Worm (Caenorhabditis elegans) whole organism, young adult: ENCODE data around the gene E02C12.9.

Experiments
- dpl-1 ChIP-seq: fragments of 150-350 bp; optimal IDR thresholded peaks from 2 replicates; lab custom pipeline; 2014; ENCODE audit warnings: missing biosample characterization, missing genetic modification reagents, missing genetic modification characterization
- snpc-4 ChIP-seq, 5 experiments: fragments of 150-350 bp in 1 of 5; sonication (generic microtip) in 4 of 5; optimal IDR thresholded peaks; 2 replicates each; lab custom pipeline; 2014 to 2018; ENCODE audit warnings: missing genetic modification characterization in 5 of 5, missing biosample characterization in 3 of 5, antibody characterized with exemption in 2 of 5, mild to moderate bottlenecking in 2 of 5, missing compliant biosample characterization in 2 of 5, missing genotype in 2 of 5, moderate library complexity in 2 of 5, missing genetic modification reagents in 1 of 5
- ztf-28 ChIP-seq: fragments of 200-800 bp; sonication (Bioruptor generic); IDR thresholded peaks from 2 replicates; pipeline ENCODE4 v1.3.6; 2022; ENCODE audit warnings: missing genetic modification reagents, missing genetic modification characterization, missing compliant biosample characterization

DNA sequence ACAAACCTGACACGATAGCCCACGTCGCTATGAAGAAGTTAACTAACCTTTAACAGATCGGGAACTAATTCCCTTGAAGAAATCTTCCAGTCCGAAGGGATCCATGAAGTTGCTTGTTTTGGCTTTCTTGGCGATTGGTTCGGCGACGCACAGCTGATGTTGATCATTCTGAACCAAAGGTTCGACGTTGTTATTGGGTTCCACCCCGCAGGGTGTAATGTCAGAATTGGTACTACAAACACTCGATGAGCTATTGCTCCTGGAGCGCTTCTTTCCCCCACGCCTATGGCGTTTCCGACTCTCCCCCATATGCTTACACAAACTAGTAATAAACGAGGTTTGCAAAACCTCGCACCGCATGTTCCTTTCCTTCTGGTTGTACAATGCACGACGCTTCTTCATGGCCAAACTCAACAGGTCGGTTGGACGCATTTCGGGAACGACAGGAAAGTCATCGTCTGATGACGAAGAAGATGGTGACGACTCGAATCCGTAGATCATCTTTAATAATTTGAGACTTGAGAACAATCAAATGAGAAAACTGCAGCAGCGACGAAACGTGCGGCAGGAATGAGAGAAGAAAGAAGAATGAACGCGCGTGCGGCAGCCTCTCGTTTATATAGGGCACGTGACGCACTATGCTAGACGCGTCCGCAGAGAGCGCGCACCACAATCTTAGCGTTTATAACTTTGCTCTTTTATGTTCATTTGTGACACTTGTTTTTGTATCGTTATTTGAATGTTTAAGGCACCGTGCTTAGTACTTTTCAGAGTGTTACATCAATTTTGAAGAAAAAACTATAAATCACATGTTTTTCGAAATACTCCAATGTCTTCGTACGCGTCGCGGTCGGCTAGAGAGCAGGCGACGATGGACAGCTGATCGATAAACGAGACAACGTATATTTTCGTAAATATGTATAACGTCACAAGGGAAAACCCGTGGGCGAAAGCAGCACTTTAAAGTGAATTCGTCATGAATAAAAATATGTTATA, 31.4 kb downstream of the E02C12.9 start, which contains the start of gene tos-1:
- TF ChIP-seq dpl-1 (peak; percentile 44), ztf-28 (GFP tag; lab: Robert Waterston, UW) (0 out of 2 replicates have a peak, but pooled peaks have one; percentile 60), snpc-4 (GFP tag; optimal IDR thresholded peaks at IDR 0.05; lab: Kevin White, UChicago) (peak; percentile 27), snpc-4 (tag; optimal IDR thresholded peaks at IDR 0.05; lab: Kevin White, UChicago) (peak; percentile 70 to 87 (median 80))
